Fruit fly (Drosophila melanogaster): Measurements from ENCODE around the gene beta-Spec.

Gene beta-Spec

dm6 chrX:17657050-17657696 is at the start of gene beta-Spec:
Gene beta-Spec (plus strand): TSS chrX:17657372.
- TF ChIP-seq pan (optimal IDR thresholded peaks at IDR 0.05), result no peak
- TF ChIP-seq Dll (optimal IDR thresholded peaks at IDR 0.05), result no peak
- no peak for TF ChIP-seq EcR (GFP tag; optimal IDR thresholded peaks at IDR 0.05)
- TF ChIP-seq CG8478 (optimal IDR thresholded peaks at IDR 0.05), result no peak

dm6 chrX:17611455-17611854 is 45.7 kb upstream of the beta-Spec start:
- TF ChIP-seq pan (optimal IDR thresholded peaks at IDR 0.05) (no peak), usp (GFP tag; optimal IDR thresholded peaks at IDR 0.05) (no peak), CG8478 (optimal IDR thresholded peaks at IDR 0.05) (no peak), psq (optimal IDR thresholded peaks at IDR 0.05) (no peak), EcR (GFP tag; optimal IDR thresholded peaks at IDR 0.05) (no peak), Dll (optimal IDR thresholded peaks at IDR 0.05) (no peak)

- TF ChIP-seq Dll (optimal IDR thresholded peaks at IDR 0.05), result no peak
- TF ChIP-seq CG8478 (optimal IDR thresholded peaks at IDR 0.05), result no peak
- TF ChIP-seq usp (GFP tag; optimal IDR thresholded peaks at IDR 0.05), result no peak
- no peak for TF ChIP-seq EcR (GFP tag; optimal IDR thresholded peaks at IDR 0.05)
- TF ChIP-seq pan (optimal IDR thresholded peaks at IDR 0.05), result no peak
- TF ChIP-seq psq (optimal IDR thresholded peaks at IDR 0.05), result no peak
Measured at dm6 chrX:17622187-17622586, 35.0 kb upstream of the beta-Spec start.

dm6 chrX:17624223-17624982 is 32.8 kb upstream of the beta-Spec start:
- no peak for TF ChIP-seq Dll (optimal IDR thresholded peaks at IDR 0.05)

- TF ChIP-seq Dll (optimal IDR thresholded peaks at IDR 0.05), result no peak
Measured at dm6 chrX:17624983-17625401, 32.2 kb upstream of the beta-Spec start.

dm6 chrX:17625833-17626232 is 31.3 kb upstream of the beta-Spec start:
- no peak for TF ChIP-seq Dll (optimal IDR thresholded peaks at IDR 0.05)
- TF ChIP-seq CG8478 (optimal IDR thresholded peaks at IDR 0.05), result no peak
- TF ChIP-seq psq (optimal IDR thresholded peaks at IDR 0.05), result no peak
- no peak for TF ChIP-seq pan (optimal IDR thresholded peaks at IDR 0.05)
- TF ChIP-seq usp (GFP tag; optimal IDR thresholded peaks at IDR 0.05), result no peak
- TF ChIP-seq EcR (GFP tag; optimal IDR thresholded peaks at IDR 0.05), result no peak

- TF ChIP-seq pan (optimal IDR thresholded peaks at IDR 0.05), result no peak
- TF ChIP-seq EcR (GFP tag; optimal IDR thresholded peaks at IDR 0.05), result no peak
- no peak for TF ChIP-seq CG8478 (optimal IDR thresholded peaks at IDR 0.05)
- no peak for TF ChIP-seq usp (GFP tag; optimal IDR thresholded peaks at IDR 0.05)
- TF ChIP-seq Dll (optimal IDR thresholded peaks at IDR 0.05), result no peak
- TF ChIP-seq psq (optimal IDR thresholded peaks at IDR 0.05), result no peak
Measured at dm6 chrX:17627090-17627992, 29.8 kb upstream of the beta-Spec start, which contains the start of gene stas. Gene stas (minus strand): TSS chrX:17627895.

- no peak for TF ChIP-seq psq (optimal IDR thresholded peaks at IDR 0.05)
- no peak for TF ChIP-seq Dll (optimal IDR thresholded peaks at IDR 0.05)
- TF ChIP-seq usp (GFP tag; optimal IDR thresholded peaks at IDR 0.05), result no peak
- no peak for TF ChIP-seq CG8478 (optimal IDR thresholded peaks at IDR 0.05)
- TF ChIP-seq EcR (GFP tag; optimal IDR thresholded peaks at IDR 0.05), result no peak
- TF ChIP-seq pan (optimal IDR thresholded peaks at IDR 0.05), result no peak
Measured at dm6 chrX:17629317-17629716, 27.9 kb upstream of the beta-Spec start, which contains the start of gene CG8326. Gene CG8326 (minus strand): TSS chrX:17629492.

dm6 chrX:17631996-17632612 is 25.1 kb upstream of the beta-Spec start, which contains the start of the genes corolla and ND-24:
Gene corolla (minus strand): TSS chrX:17632047.
Gene ND-24 (plus strand): TSS chrX:17632089.
- no peak for TF ChIP-seq psq (optimal IDR thresholded peaks at IDR 0.05)
- TF ChIP-seq usp (GFP tag; optimal IDR thresholded peaks at IDR 0.05), result no peak
- no peak for TF ChIP-seq Dll (optimal IDR thresholded peaks at IDR 0.05)
- TF ChIP-seq pan (optimal IDR thresholded peaks at IDR 0.05), result no peak
- no peak for TF ChIP-seq CG8478 (optimal IDR thresholded peaks at IDR 0.05)
- no peak for TF ChIP-seq EcR (GFP tag; optimal IDR thresholded peaks at IDR 0.05)

dm6 chrX:17636001-17636400 is 21.2 kb upstream of the beta-Spec start, which contains the start of the genes CG8289 and CG5800:
Gene CG8289 (minus strand): TSS chrX:17636044.
Gene CG5800 (plus strand): TSS chrX:17636281.
- TF ChIP-seq pan (optimal IDR thresholded peaks at IDR 0.05) (no peak), psq (optimal IDR thresholded peaks at IDR 0.05) (no peak), CG8478 (optimal IDR thresholded peaks at IDR 0.05) (no peak), EcR (GFP tag; optimal IDR thresholded peaks at IDR 0.05) (no peak), Dll (optimal IDR thresholded peaks at IDR 0.05) (no peak), usp (GFP tag; optimal IDR thresholded peaks at IDR 0.05) (no peak)

- TF ChIP-seq usp (GFP tag; optimal IDR thresholded peaks at IDR 0.05) (no peak), pan (optimal IDR thresholded peaks at IDR 0.05) (no peak), EcR (GFP tag; optimal IDR thresholded peaks at IDR 0.05) (no peak), Dll (optimal IDR thresholded peaks at IDR 0.05) (no peak), CG8478 (optimal IDR thresholded peaks at IDR 0.05) (no peak), psq (optimal IDR thresholded peaks at IDR 0.05) (no peak)
Measured at dm6 chrX:17640837-17641236, 16.3 kb upstream of the beta-Spec start.
